Fruit fly (Drosophila melanogaster) whole organism, prepupa: ENCODE data around the gene CG6026.

Source experiments
- Blimp-1 ChIP-seq: fragments of 200-800 bp; sonication (Bioruptor generic); optimal IDR thresholded peaks from 3 replicates; lab custom pipeline; 2017; ENCODE audit warnings: missing biosample characterization, missing genetic modification characterization, mild to moderate bottlenecking, moderate library complexity, missing genetic modification reagents
- CG10669 ChIP-seq: fragments of 200-800 bp; sonication (Bioruptor generic); optimal IDR thresholded peaks from 3 replicates; lab custom pipeline; 2018; ENCODE audit warnings: missing biosample characterization, mild to moderate bottlenecking, missing genetic modification characterization, moderate library complexity
- CG4318 ChIP-seq: fragments of 200-800 bp; sonication (Bioruptor generic); optimal IDR thresholded peaks from 3 replicates; lab custom pipeline; 2017; ENCODE audit warnings: missing biosample characterization, mild to moderate bottlenecking, missing genetic modification characterization
- Hr39 ChIP-seq: fragments of 200-800 bp; sonication (Bioruptor generic); optimal IDR thresholded peaks from 2 replicates; lab custom pipeline; 2016; ENCODE audit warnings: missing biosample characterization, missing genetic modification characterization

DNA sequence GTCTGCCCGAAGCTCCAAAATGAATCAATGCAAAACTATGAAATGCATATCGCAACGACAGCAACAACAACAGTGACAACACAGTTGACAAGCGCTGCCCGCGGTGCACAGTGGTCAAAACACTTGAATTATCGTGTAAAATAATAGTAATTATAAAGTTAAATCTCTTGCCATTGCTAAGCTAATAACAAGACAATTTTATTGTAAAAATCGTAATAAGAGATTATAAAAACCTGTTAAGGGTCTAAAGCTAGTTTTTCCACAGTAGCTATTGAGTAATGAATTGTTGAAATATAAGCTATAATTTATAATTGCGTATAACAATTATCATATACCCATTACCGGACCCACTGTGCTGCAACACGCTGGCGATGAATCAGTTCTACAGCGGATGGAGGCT, 39.7 kb downstream of the CG6026 start:
- TF ChIP-seq Hr39, result peak; percentile 64
- TF ChIP-seq CG4318 (GFP tag; lab: Kevin White, UChicago), result peak; percentile 84
- TF ChIP-seq CG10669 (GFP tag; lab: Kevin White, UChicago), result peak; percentile 92
- TF ChIP-seq Blimp-1 (GFP tag; lab: Kevin White, UChicago), result peak; percentile 27
